Worm (Caenorhabditis elegans) whole organism, L1 larva: ENCODE data around the gene F44E5.2.
A peak's percentile ranks its signal among the peaks of the same experiment; 100 is the strongest.

Experiments
- C04F5.9 ChIP-seq: sonication (generic microtip); optimal IDR thresholded peaks from 2 replicates; lab custom pipeline; 2016; ENCODE audit warnings: missing genetic modification characterization, missing compliant biosample characterization
- C34B4.2 ChIP-seq: sonication (generic microtip); optimal IDR thresholded peaks from 2 replicates; lab custom pipeline; 2017; ENCODE audit warnings: mild to moderate bottlenecking, missing genetic modification characterization, missing compliant biosample characterization
- aha-1 ChIP-seq: fragments of 150-350 bp; optimal IDR thresholded peaks from 2 replicates; lab custom pipeline; 2014; ENCODE audit warnings: missing biosample characterization, missing genetic modification characterization
- elt-2 ChIP-seq: sonication (generic microtip); optimal IDR thresholded peaks from 2 replicates; lab custom pipeline; 2016; ENCODE audit warnings: missing genetic modification characterization, mild to moderate bottlenecking, inconsistent platforms, missing compliant biosample characterization, missing genetic modification reagents
- hlh-4 ChIP-seq: sonication (generic microtip); optimal IDR thresholded peaks from 2 replicates; lab custom pipeline; 2016; ENCODE audit warnings: mild to moderate bottlenecking, missing genetic modification characterization, missing compliant biosample characterization
- mef-2 ChIP-seq: fragments of 150-350 bp; optimal IDR thresholded peaks from 2 replicates; lab custom pipeline; 2014; ENCODE audit warnings: missing biosample characterization, missing genetic modification characterization
- skn-1 ChIP-seq: fragments of 150-350 bp; optimal IDR thresholded peaks from 2 replicates; lab custom pipeline; 2014; ENCODE audit warnings: missing biosample characterization, missing genetic modification characterization
- snpc-4 ChIP-seq: fragments of 150-350 bp; optimal IDR thresholded peaks from 2 replicates; lab custom pipeline; 2014; ENCODE audit warnings: missing biosample characterization, missing genetic modification characterization
- unc-62 ChIP-seq: fragments of 150-350 bp; optimal IDR thresholded peaks from 2 replicates; lab custom pipeline; 2014; ENCODE audit warnings: missing biosample characterization, missing genetic modification reagents, missing genetic modification characterization
- vab-15 ChIP-seq: sonication (generic microtip); optimal IDR thresholded peaks from 2 replicates; lab custom pipeline; 2017; ENCODE audit warnings: missing genotype, mild to moderate bottlenecking, missing genetic modification characterization, missing compliant biosample characterization
- zag-1 ChIP-seq: fragments of 150-350 bp; optimal IDR thresholded peaks from 2 replicates; lab custom pipeline; 2014; ENCODE audit warnings: missing biosample characterization, missing genetic modification characterization

ce11 chrII:11732513-11732912 lies 34.1 kb upstream of the F44E5.2 start, which contains the start of gene F13D12.8:
- TF ChIP-seq C04F5.9 (no peak), skn-1 (no peak), snpc-4 (tag; lab: Kevin White, UChicago) (peak; percentile 36), C34B4.2 (tag; lab: Kevin White, UChicago) (no peak), aha-1 (tag; lab: Kevin White, UChicago) (no peak), elt-2 (no peak), mef-2 (tag; lab: Kevin White, UChicago) (no peak), hlh-4 (tag; lab: Kevin White, UChicago) (no peak), vab-15 (tag; lab: Kevin White, UChicago) (no peak), zag-1 (tag; lab: Kevin White, UChicago) (no peak), unc-62 (GFP tag; lab: Kevin White, UChicago) (no peak)
